Fruit fly (Drosophila melanogaster) whole organism, wandering third instar larva: ENCODE measurements around the gene CG13005.

Source experiments
- GATAd ChIP-seq: sonication (Bioruptor generic); optimal IDR thresholded peaks from 2 replicates; lab custom pipeline; 2016; ENCODE audit warnings: missing biosample characterization, missing genetic modification characterization
- dsf ChIP-seq: sonication (Bioruptor generic); optimal IDR thresholded peaks from 2 replicates; lab custom pipeline; 2016; ENCODE audit warnings: missing biosample characterization, missing genetic modification characterization, borderline replicate concordance
- fru ChIP-seq: fragments of 200-800 bp; sonication (Bioruptor generic); optimal IDR thresholded peaks from 3 replicates; lab custom pipeline; 2016; ENCODE audit warnings: missing biosample characterization, mild to moderate bottlenecking, missing genetic modification characterization

- TF ChIP-seq GATAd (GFP tag; lab: Kevin White, UChicago): no peak
- no peak for TF ChIP-seq dsf (GFP tag; lab: Kevin White, UChicago)
- TF ChIP-seq fru: no peak
Observed at dm6 chrX:16846575-16846974, 43.1 kb downstream of the CG13005 start.
